Fruit fly (Drosophila melanogaster) whole organism, wandering third instar larva: ENCODE data around the gene CG6118.

Experiments
- Abd-B ChIP-seq: fragments of >200 bp; optimal IDR thresholded peaks from 2 replicates; lab custom pipeline; 2017; ENCODE audit warnings: missing biosample characterization, missing genetic modification characterization
- CG32264 ChIP-seq: fragments of 200-800 bp; sonication (Bioruptor generic); optimal IDR thresholded peaks from 2 replicates; lab custom pipeline; 2016; ENCODE audit warnings: missing biosample characterization, missing genetic modification characterization
- CG9705 ChIP-seq: fragments of 200-800 bp; sonication (Bioruptor generic); optimal IDR thresholded peaks from 2 replicates; lab custom pipeline; 2018; ENCODE audit warnings: missing biosample characterization, mild to moderate bottlenecking, missing genetic modification characterization
- CrebA ChIP-seq: fragments of 200-800 bp; sonication (Bioruptor generic); optimal IDR thresholded peaks from 2 replicates; lab custom pipeline; 2016; ENCODE audit warnings: missing biosample characterization, mild to moderate bottlenecking, missing genetic modification characterization, borderline replicate concordance
- Dfd ChIP-seq: fragments of >200 bp; optimal IDR thresholded peaks from 2 replicates; lab custom pipeline; 2017; ENCODE audit warnings: missing biosample characterization, missing genetic modification characterization
- Dif ChIP-seq: fragments of 200-275, 200-300 bp; sonication (Bioruptor generic); optimal IDR thresholded peaks from 2 replicates; lab custom pipeline; 2018; ENCODE audit warnings: missing biosample characterization, missing genetic modification characterization; ENCODE audit not compliant: partially characterized antibody
- GATAd ChIP-seq: sonication (Bioruptor generic); optimal IDR thresholded peaks from 2 replicates; lab custom pipeline; 2016; ENCODE audit warnings: missing biosample characterization, missing genetic modification characterization
- HLH106 ChIP-seq: fragments of 200-800 bp; optimal IDR thresholded peaks from 3 replicates; lab custom pipeline; 2019; ENCODE audit warnings: missing biosample characterization, mild to moderate bottlenecking, missing genetic modification characterization, moderate library complexity
- Hnf4 ChIP-seq: fragments of 200-800 bp; sonication (Bioruptor generic); optimal IDR thresholded peaks from 2 replicates; lab custom pipeline; 2016; ENCODE audit warnings: missing biosample characterization, mild to moderate bottlenecking, missing genetic modification characterization
- Hr78 ChIP-seq: fragments of >200 bp; optimal IDR thresholded peaks from 2 replicates; lab custom pipeline; 2017; ENCODE audit warnings: missing biosample characterization, missing genetic modification characterization
- Hr83 ChIP-seq: fragments of 200-300 bp; sonication (Bioruptor generic); optimal IDR thresholded peaks from 2 replicates; lab custom pipeline; 2016; ENCODE audit warnings: missing biosample characterization, mild to moderate bottlenecking, missing genetic modification characterization, moderate library complexity; ENCODE audit not compliant: poor library complexity, severe bottlenecking
- Jra ChIP-seq: sonication (Bioruptor generic); optimal IDR thresholded peaks from 2 replicates; lab custom pipeline; 2016; ENCODE audit warnings: missing biosample characterization, missing genetic modification characterization
- Mio ChIP-seq: sonication (Bioruptor generic); optimal IDR thresholded peaks from 2 replicates; lab custom pipeline; 2016; ENCODE audit warnings: missing biosample characterization, missing genetic modification characterization
- Myc ChIP-seq: fragments of >200 bp; optimal IDR thresholded peaks from 2 replicates; lab custom pipeline; 2017
- N ChIP-seq: fragments of >200 bp; optimal IDR thresholded peaks from 2 replicates; lab custom pipeline; 2018; ENCODE audit warnings: missing biosample characterization, missing external identifiers, missing genetic modification characterization
- OdsH ChIP-seq: fragments of 200-800 bp; sonication (Bioruptor generic); optimal IDR thresholded peaks from 2 replicates; lab custom pipeline; 2016; ENCODE audit warnings: missing biosample characterization, mild to moderate bottlenecking, missing genetic modification characterization
- Rel ChIP-seq, 2 experiments: fragments of 200-800 bp; sonication (Bioruptor generic) in 1 of 2; optimal IDR thresholded peaks; 2 replicates in 1 of 2; 3 replicates in 1 of 2; lab custom pipeline; 2016 to 2019; ENCODE audit warnings: mild to moderate bottlenecking in 2 of 2, missing biosample characterization in 2 of 2, missing genetic modification characterization in 2 of 2, moderate library complexity in 1 of 2
- Sp1 ChIP-seq: fragments of 200-800 bp; sonication (Bioruptor generic); optimal IDR thresholded peaks from 3 replicates; lab custom pipeline; 2019; ENCODE audit warnings: missing biosample characterization, mild to moderate bottlenecking, missing genetic modification characterization, moderate library complexity
- Vsx2 ChIP-seq: fragments of 200-300, 225-300 bp; sonication (Bioruptor generic); optimal IDR thresholded peaks from 2 replicates; lab custom pipeline; 2018; ENCODE audit warnings: missing biosample characterization, missing genetic modification characterization; ENCODE audit not compliant: partially characterized antibody
- br ChIP-seq: fragments of 200-800 bp; sonication (Bioruptor generic); optimal IDR thresholded peaks from 2 replicates; lab custom pipeline; 2016; ENCODE audit warnings: missing biosample characterization, missing genetic modification characterization
- brk ChIP-seq: fragments of 200-800 bp; sonication (Bioruptor generic); optimal IDR thresholded peaks from 2 replicates; lab custom pipeline; 2016; ENCODE audit warnings: missing biosample characterization, mild to moderate bottlenecking, missing genetic modification characterization
- dl ChIP-seq, 2 experiments: fragments of 175-275, 200-275 bp in 1 of 2; fragments of 200-275 bp in 1 of 2; sonication (Bioruptor generic); optimal IDR thresholded peaks; lab custom pipeline; 2018; ENCODE audit warnings: mild to moderate bottlenecking in 2 of 2, missing biosample characterization in 2 of 2, missing genetic modification characterization in 2 of 2, moderate library complexity in 2 of 2; ENCODE audit not compliant: partially characterized antibody in 2 of 2, insufficient read depth in 1 of 2
- dmrt93B ChIP-seq: fragments of 200-800 bp; sonication (Bioruptor generic); optimal IDR thresholded peaks from 2 replicates; lab custom pipeline; 2018; ENCODE audit warnings: missing biosample characterization, mild to moderate bottlenecking, missing genetic modification characterization
- dsf ChIP-seq: sonication (Bioruptor generic); optimal IDR thresholded peaks from 2 replicates; lab custom pipeline; 2016; ENCODE audit warnings: missing biosample characterization, missing genetic modification characterization, borderline replicate concordance
- ey ChIP-seq: fragments of 200-800 bp; sonication (Bioruptor generic); optimal IDR thresholded peaks from 2 replicates; lab custom pipeline; 2016; ENCODE audit warnings: missing biosample characterization, missing genetic modification characterization
- foxo ChIP-seq, 2 experiments: fragments of 200-800 bp; sonication (Bioruptor generic); optimal IDR thresholded peaks; 2 replicates in 1 of 2; 3 replicates in 1 of 2; lab custom pipeline; 2016 to 2017; ENCODE audit warnings: missing biosample characterization in 2 of 2, missing genetic modification characterization in 2 of 2
- fru ChIP-seq: fragments of 200-800 bp; sonication (Bioruptor generic); optimal IDR thresholded peaks from 3 replicates; lab custom pipeline; 2016; ENCODE audit warnings: missing biosample characterization, mild to moderate bottlenecking, missing genetic modification characterization
- h ChIP-seq: fragments of 200-800 bp; sonication (Bioruptor generic); optimal IDR thresholded peaks from 3 replicates; lab custom pipeline; 2016; ENCODE audit warnings: missing biosample characterization, mild to moderate bottlenecking, missing genetic modification characterization
- jim ChIP-seq: fragments of 175-275, 200-325 bp; sonication (Bioruptor generic); optimal IDR thresholded peaks from 2 replicates; lab custom pipeline; 2016; ENCODE audit warnings: missing biosample characterization, mild to moderate bottlenecking, missing genetic modification characterization
- lola ChIP-seq: fragments of >200 bp; optimal IDR thresholded peaks from 2 replicates; lab custom pipeline; 2017; ENCODE audit warnings: missing biosample characterization, missing genetic modification characterization
- pan ChIP-seq: fragments of >200 bp; optimal IDR thresholded peaks from 2 replicates; lab custom pipeline; 2017
- psq ChIP-seq: fragments of 200-800 bp; sonication (Bioruptor generic); optimal IDR thresholded peaks from 3 replicates; lab custom pipeline; 2017; ENCODE audit warnings: missing biosample characterization, mild to moderate bottlenecking, missing genetic modification characterization, moderate library complexity
- rgr ChIP-seq: fragments of 200-800 bp; sonication (Bioruptor generic); optimal IDR thresholded peaks from 3 replicates; lab custom pipeline; 2016; ENCODE audit warnings: missing biosample characterization, mild to moderate bottlenecking, missing genetic modification characterization
- sage ChIP-seq: fragments of 200-800 bp; sonication (Bioruptor generic); optimal IDR thresholded peaks from 2 replicates; lab custom pipeline; 2016; ENCODE audit warnings: missing biosample characterization, mild to moderate bottlenecking, missing genetic modification characterization
- sv ChIP-seq: fragments of 200-800 bp; sonication (Bioruptor generic); optimal IDR thresholded peaks from 3 replicates; lab custom pipeline; 2016; ENCODE audit warnings: missing biosample characterization, missing genetic modification characterization
- tai ChIP-seq: sonication (Bioruptor generic); optimal IDR thresholded peaks from 2 replicates; lab custom pipeline; 2016; ENCODE audit warnings: missing biosample characterization, missing genetic modification characterization
- usp ChIP-seq: fragments of >200 bp; optimal IDR thresholded peaks from 2 replicates; lab custom pipeline; 2017; ENCODE audit warnings: missing biosample characterization, missing genetic modification characterization
- woc ChIP-seq: sonication (Bioruptor generic); optimal IDR thresholded peaks from 2 replicates; lab custom pipeline; 2016; ENCODE audit warnings: missing biosample characterization, mild to moderate bottlenecking, missing genetic modification characterization

CG6118 gene

dm6 chr3R:15474820-15475219, 40.3 kb upstream of the CG6118 start:
- TF ChIP-seq jim (GFP tag; lab: Kevin White, UChicago) (no peak), Myc (lab: Kevin White, UChicago) (no peak), CG32264 (no peak), Hnf4 (GFP tag; lab: Kevin White, UChicago) (no peak), CG9705 (GFP tag; lab: Kevin White, UChicago) (no peak), woc (GFP tag; lab: Kevin White, UChicago) (no peak), br (GFP tag; lab: Kevin White, UChicago) (no peak), CrebA (GFP tag; lab: Kevin White, UChicago) (no peak), sage (GFP tag; lab: Kevin White, UChicago) (no peak), fru (GFP tag; lab: Kevin White, UChicago) (no peak)

DNA sequence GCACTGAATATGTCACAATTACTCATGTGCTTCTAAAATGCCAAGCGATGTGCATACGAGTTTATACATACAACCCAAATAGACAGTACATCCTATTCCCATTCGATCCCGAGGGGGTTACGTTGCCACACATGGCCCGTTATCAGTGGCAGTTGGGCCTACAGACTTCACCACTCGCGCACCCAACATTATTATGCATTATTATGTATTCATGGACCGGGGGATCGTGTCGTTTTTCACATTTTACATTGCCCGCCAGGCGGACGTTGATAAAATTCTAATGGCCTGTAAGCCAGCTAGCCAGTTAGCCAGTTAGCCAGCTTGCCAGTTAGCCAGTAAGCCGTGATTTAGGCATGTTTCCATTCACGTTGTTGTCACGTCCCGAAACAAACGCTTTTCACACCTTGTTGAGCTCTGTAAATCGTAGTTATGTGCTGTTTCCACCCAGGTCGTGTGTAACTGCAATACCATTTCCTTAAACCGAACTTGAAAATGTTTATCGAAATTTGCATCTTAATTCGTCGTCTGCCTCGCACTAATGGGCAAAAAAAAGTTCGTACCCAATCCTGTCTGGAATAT, 38.9 kb upstream of the CG6118 start:
- TF ChIP-seq GATAd (GFP tag; lab: Kevin White, UChicago), result no peak

DNA sequence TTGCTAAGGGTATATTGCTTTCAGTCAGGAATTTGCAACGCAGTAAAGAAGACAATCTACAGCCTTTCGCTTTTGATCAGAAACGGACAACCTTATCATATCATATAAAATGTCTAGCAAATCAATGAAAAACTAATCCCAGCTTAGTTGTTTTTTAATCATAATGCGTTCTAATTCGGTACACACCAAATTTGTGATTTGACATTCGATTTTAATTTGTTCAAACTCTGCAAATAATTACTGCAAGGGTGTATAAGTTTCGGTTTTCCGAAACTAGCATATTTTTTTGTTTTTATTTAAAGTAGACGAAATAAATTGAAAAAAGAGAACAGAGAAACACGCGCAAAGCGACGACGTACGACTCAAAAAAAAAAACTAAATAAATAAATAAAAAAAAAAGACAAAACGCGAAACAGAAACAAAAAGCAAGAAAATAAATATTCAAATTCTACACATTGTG, 38.2 kb upstream of the CG6118 start:
- TF ChIP-seq foxo (GFP tag; optimal IDR thresholded peaks at IDR 0.05; lab: Kevin White, UChicago) (peak in 1 of 2 experiments; percentile 27), tai (GFP tag; lab: Kevin White, UChicago) (no peak), HLH106 (tag; lab: Kevin White, UChicago) (peak; percentile 35), Abd-B (GFP tag; lab: Kevin White, UChicago) (no peak), sage (GFP tag; lab: Kevin White, UChicago) (no peak), Sp1 (GFP tag; lab: Kevin White, UChicago) (no peak), rgr (GFP tag; lab: Kevin White, UChicago) (peak; percentile 0), fru (GFP tag; lab: Kevin White, UChicago) (no peak), CG32264 (no peak), sv (GFP tag; lab: Kevin White, UChicago) (no peak), usp (GFP tag; lab: Kevin White, UChicago) (no peak), GATAd (GFP tag; lab: Kevin White, UChicago) (no peak), Hr78 (GFP tag; lab: Kevin White, UChicago) (no peak), Vsx2 (GFP tag; lab: Kevin White, UChicago) (no peak), ey (GFP tag; lab: Kevin White, UChicago) (peak; percentile 46), Mio (no peak), brk (no peak), Dfd (no peak), Dif (GFP tag; lab: Kevin White, UChicago) (no peak), CrebA (GFP tag; lab: Kevin White, UChicago) (no peak), CG9705 (GFP tag; lab: Kevin White, UChicago) (no peak), h (GFP tag; lab: Kevin White, UChicago) (peak; percentile 19), dmrt93B (GFP tag; lab: Kevin White, UChicago) (no peak), N (no peak), psq (GFP tag; lab: Kevin White, UChicago) (peak; percentile 7), br (GFP tag; lab: Kevin White, UChicago) (no peak), Jra (no peak), pan (lab: Kevin White, UChicago) (no peak), Rel (GFP tag; optimal IDR thresholded peaks at IDR 0.05; lab: Kevin White, UChicago) (no peak), Rel (tag; optimal IDR thresholded peaks at IDR 0.05; lab: Kevin White, UChicago) (no peak), woc (GFP tag; lab: Kevin White, UChicago) (no peak), Myc (lab: Kevin White, UChicago) (no peak), dsf (no peak), Hr83 (no peak), jim (GFP tag; lab: Kevin White, UChicago) (no peak), Hnf4 (GFP tag; lab: Kevin White, UChicago) (no peak), OdsH (no peak), lola (GFP tag; lab: Kevin White, UChicago) (no peak), dl (GFP tag; optimal IDR thresholded peaks at IDR 0.05; lab: Kevin White, UChicago; ENCODE audit: insufficient read depth in 1 of 2, partially characterized antibody in 2 of 2) (no peak)
